Worm (Caenorhabditis elegans) whole organism, late embryonic: ENCODE data around the gene nhr-112.

Experiments
- C38D4.7 ChIP-seq: fragments of 200-800 bp; sonication (Bioruptor generic); optimal IDR thresholded peaks from 2 replicates; lab custom pipeline; 2018; ENCODE audit warnings: mild to moderate bottlenecking, missing genetic modification characterization, moderate library complexity, missing compliant biosample characterization
- F13H6.1 ChIP-seq: sonication (generic microtip); optimal IDR thresholded peaks from 2 replicates; lab custom pipeline; 2016; ENCODE audit warnings: missing genetic modification characterization, missing compliant biosample characterization
- T23F11.4 ChIP-seq: fragments of 200-800 bp; sonication (Bioruptor generic); optimal IDR thresholded peaks from 2 replicates; lab custom pipeline; 2018; ENCODE audit warnings: mild to moderate bottlenecking, missing genetic modification characterization, missing compliant biosample characterization
- ahr-1 ChIP-seq: sonication (generic microtip); optimal IDR thresholded peaks from 2 replicates; lab custom pipeline; 2016; ENCODE audit warnings: missing genetic modification characterization, missing compliant biosample characterization
- ama-1 ChIP-seq: fragments of 150-350 bp; optimal IDR thresholded peaks from 2 replicates; lab custom pipeline; 2014
- ceh-14 ChIP-seq: sonication (generic microtip); optimal IDR thresholded peaks from 2 replicates; lab custom pipeline; 2016; ENCODE audit warnings: missing genotype, missing genetic modification characterization, missing compliant biosample characterization
- ceh-19 ChIP-seq: fragments of 200-800 bp; sonication (Bioruptor generic); optimal IDR thresholded peaks from 2 replicates; lab custom pipeline; 2018; ENCODE audit warnings: mild to moderate bottlenecking, missing genetic modification characterization, missing compliant biosample characterization
- ceh-22 ChIP-seq: sonication (generic microtip); optimal IDR thresholded peaks from 2 replicates; lab custom pipeline; 2017; ENCODE audit warnings: missing biosample characterization, missing genetic modification characterization
- ceh-31 ChIP-seq: sonication (generic microtip); optimal IDR thresholded peaks from 2 replicates; lab custom pipeline; 2016; ENCODE audit warnings: missing genetic modification characterization, missing compliant biosample characterization
- ceh-34 ChIP-seq: sonication (generic microtip); optimal IDR thresholded peaks from 2 replicates; lab custom pipeline; 2016; ENCODE audit warnings: mild to moderate bottlenecking, missing genetic modification characterization, missing compliant biosample characterization
- dmd-4 ChIP-seq: sonication (generic microtip); optimal IDR thresholded peaks from 2 replicates; lab custom pipeline; 2016; ENCODE audit warnings: borderline replicate concordance, missing genetic modification characterization, missing compliant biosample characterization
- elt-4 ChIP-seq: sonication (generic microtip); optimal IDR thresholded peaks from 2 replicates; lab custom pipeline; 2016; ENCODE audit warnings: missing genetic modification characterization, missing compliant biosample characterization
- fax-1 ChIP-seq: sonication (generic microtip); optimal IDR thresholded peaks from 2 replicates; lab custom pipeline; 2016; ENCODE audit warnings: missing genotype, missing genetic modification characterization, missing compliant biosample characterization
- fkh-10 ChIP-seq: fragments of 150-350 bp; optimal IDR thresholded peaks from 2 replicates; lab custom pipeline; 2014; ENCODE audit warnings: missing biosample characterization, missing genetic modification reagents, missing genetic modification characterization
- gmeb-2 ChIP-seq: sonication (generic microtip); optimal IDR thresholded peaks from 2 replicates; lab custom pipeline; 2016; ENCODE audit warnings: missing genetic modification characterization, inconsistent platforms, missing compliant biosample characterization
- lim-6 ChIP-seq: sonication (generic microtip); optimal IDR thresholded peaks from 2 replicates; lab custom pipeline; 2016; ENCODE audit warnings: missing genetic modification characterization, missing compliant biosample characterization
- madf-2 ChIP-seq: sonication (generic microtip); optimal IDR thresholded peaks from 2 replicates; lab custom pipeline; 2017; ENCODE audit warnings: missing genetic modification characterization, missing compliant biosample characterization
- nfya-1 ChIP-seq: sonication (generic microtip); optimal IDR thresholded peaks from 2 replicates; lab custom pipeline; 2017; ENCODE audit warnings: missing genetic modification characterization, mild to moderate bottlenecking, missing compliant biosample characterization, antibody characterized with exemption, moderate library complexity
- nhr-11 ChIP-seq: fragments of 150-350 bp; optimal IDR thresholded peaks from 2 replicates; lab custom pipeline; 2014; ENCODE audit warnings: missing biosample characterization, missing genetic modification characterization
- pag-3 ChIP-seq: sonication (generic microtip); optimal IDR thresholded peaks from 2 replicates; lab custom pipeline; 2016; ENCODE audit warnings: missing compliant biosample characterization, missing genetic modification characterization, borderline replicate concordance
- pat-9 ChIP-seq: fragments of 200-800 bp; sonication (Bioruptor generic); optimal IDR thresholded peaks from 2 replicates; lab custom pipeline; 2018; ENCODE audit warnings: mild to moderate bottlenecking, missing genetic modification characterization, moderate library complexity, missing compliant biosample characterization
- pha-2 ChIP-seq: sonication (generic microtip); optimal IDR thresholded peaks from 2 replicates; lab custom pipeline; 2017; ENCODE audit warnings: mild to moderate bottlenecking, missing genetic modification characterization, missing compliant biosample characterization
- pha-4 ChIP-seq: fragments of 150-350 bp; optimal IDR thresholded peaks from 2 replicates; lab custom pipeline; 2018; ENCODE audit warnings: missing biosample characterization, missing genetic modification reagents, missing genetic modification characterization
- pqm-1 ChIP-seq: sonication (generic microtip); optimal IDR thresholded peaks from 2 replicates; lab custom pipeline; 2016; ENCODE audit warnings: missing genetic modification characterization, missing compliant biosample characterization
- pros-1 ChIP-seq: fragments of 150-350 bp; optimal IDR thresholded peaks from 2 replicates; lab custom pipeline; 2014; ENCODE audit warnings: missing biosample characterization, missing genetic modification reagents, missing genetic modification characterization
- sox-2 ChIP-seq: fragments of 200-800 bp; sonication (Bioruptor generic); IDR thresholded peaks from 2 replicates; pipeline ENCODE4 v1.3.6; 2022; ENCODE audit warnings: missing genetic modification reagents, missing genetic modification characterization, missing compliant biosample characterization
- syd-9 ChIP-seq: sonication (generic microtip); optimal IDR thresholded peaks from 2 replicates; lab custom pipeline; 2016; ENCODE audit warnings: mild to moderate bottlenecking, missing genetic modification characterization, moderate library complexity, missing compliant biosample characterization
- unc-42 ChIP-seq: sonication (generic microtip); optimal IDR thresholded peaks from 2 replicates; lab custom pipeline; 2016; ENCODE audit warnings: missing genotype, missing genetic modification characterization, missing compliant biosample characterization
- unc-55 ChIP-seq: sonication (generic microtip); optimal IDR thresholded peaks from 2 replicates; lab custom pipeline; 2017; ENCODE audit warnings: missing biosample characterization, missing genetic modification reagents, missing genetic modification characterization
- ztf-16 ChIP-seq: sonication (generic microtip); optimal IDR thresholded peaks from 2 replicates; lab custom pipeline; 2017; ENCODE audit warnings: missing genetic modification characterization, missing compliant biosample characterization

nhr-112 gene

DNA sequence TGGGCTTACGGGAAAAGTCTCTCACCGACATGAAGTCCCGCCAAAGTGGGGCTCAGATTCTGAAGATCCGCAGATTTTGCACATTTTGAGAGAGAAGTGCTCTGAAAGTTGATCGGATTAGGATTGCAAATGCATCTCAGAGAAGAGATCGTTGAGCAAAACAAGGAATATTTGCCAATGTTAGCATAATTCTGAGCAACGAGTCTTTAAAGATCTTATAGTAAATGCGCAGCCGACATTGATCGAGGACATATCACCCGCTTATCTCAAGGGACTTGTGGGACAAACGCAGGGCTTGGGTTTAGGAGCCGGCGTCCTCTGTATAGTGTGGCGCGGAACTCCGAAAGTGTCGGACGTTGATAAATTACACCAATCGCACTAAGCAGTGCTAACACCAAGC is at the start of gene nhr-112:
Gene nhr-112, minus strand, starts transcription at position 101 of the 400 bp plus-strand sequence.
- TF ChIP-seq pag-3 (tag; lab: Kevin White, UChicago) (no peak), ceh-34 (tag; lab: Kevin White, UChicago) (no peak), unc-55 (GFP tag; lab: Kevin White, UChicago) (no peak), C38D4.7 (GFP tag; lab: Kevin White, UChicago) (no peak), ceh-19 (GFP tag; lab: Kevin White, UChicago) (no peak), sox-2 (GFP tag; lab: Robert Waterston, UW) (no peak), madf-2 (tag; lab: Kevin White, UChicago) (no peak), gmeb-2 (tag; lab: Kevin White, UChicago) (no peak), ahr-1 (no peak), unc-42 (tag; lab: Kevin White, UChicago) (no peak), T23F11.4 (GFP tag; lab: Kevin White, UChicago) (no peak), ama-1 (lab: Kevin White, UChicago) (no peak), pros-1 (tag; lab: Kevin White, UChicago) (no peak), ceh-22 (tag; lab: Kevin White, UChicago) (no peak), fkh-10 (GFP tag; lab: Kevin White, UChicago) (no peak), pha-4 (tag; lab: Kevin White, UChicago) (no peak), dmd-4 (tag; lab: Kevin White, UChicago) (no peak)

DNA sequence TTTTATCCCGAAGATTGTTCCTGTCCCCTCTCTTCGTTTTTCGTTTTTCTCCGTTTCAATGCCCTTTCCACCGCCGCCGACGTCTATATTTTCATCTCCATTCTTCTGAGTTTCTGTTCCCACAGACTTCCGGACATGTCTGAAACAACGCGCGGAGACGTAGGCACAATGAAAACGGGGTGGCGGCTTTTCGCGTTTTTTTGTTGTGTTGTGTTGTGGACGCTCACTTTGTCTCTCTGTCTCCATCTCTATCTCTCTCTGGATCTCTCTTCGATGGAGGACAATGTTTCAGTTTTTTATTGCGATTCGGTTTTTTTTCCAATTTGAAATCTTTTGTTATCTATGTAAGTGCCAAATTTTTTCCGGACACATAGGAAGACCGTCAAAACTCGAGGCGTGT is 36.3 kb upstream of the nhr-112 start:
- TF ChIP-seq elt-4 (tag; lab: Kevin White, UChicago) (no peak), ceh-34 (tag; lab: Kevin White, UChicago) (no peak)
- TF ChIP-seq, all 69 proteins: peak for 0

DNA sequence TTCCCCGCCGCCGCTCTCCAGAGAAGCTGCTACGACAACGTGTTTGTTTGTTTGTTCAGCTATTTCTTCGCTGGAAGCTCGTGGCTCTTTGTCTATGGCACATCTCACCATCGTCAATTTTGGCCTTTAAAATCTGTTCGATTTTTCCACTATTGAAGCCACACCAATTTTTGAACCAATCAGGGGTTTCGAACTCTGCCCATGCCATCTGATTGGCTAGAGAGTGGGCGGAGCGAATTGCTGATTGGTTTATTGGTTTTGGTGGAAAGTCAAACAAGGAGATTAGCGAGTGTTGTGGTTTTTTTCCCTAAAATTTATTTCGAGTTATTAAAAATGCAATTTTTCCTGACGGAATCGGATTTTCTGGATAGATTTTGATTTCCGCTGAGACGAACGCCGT is 32.5 kb upstream of the nhr-112 start:
- no peak for TF ChIP-seq syd-9 (tag; lab: Kevin White, UChicago)
- peak; percentile 71 for TF ChIP-seq nfya-1

DNA sequence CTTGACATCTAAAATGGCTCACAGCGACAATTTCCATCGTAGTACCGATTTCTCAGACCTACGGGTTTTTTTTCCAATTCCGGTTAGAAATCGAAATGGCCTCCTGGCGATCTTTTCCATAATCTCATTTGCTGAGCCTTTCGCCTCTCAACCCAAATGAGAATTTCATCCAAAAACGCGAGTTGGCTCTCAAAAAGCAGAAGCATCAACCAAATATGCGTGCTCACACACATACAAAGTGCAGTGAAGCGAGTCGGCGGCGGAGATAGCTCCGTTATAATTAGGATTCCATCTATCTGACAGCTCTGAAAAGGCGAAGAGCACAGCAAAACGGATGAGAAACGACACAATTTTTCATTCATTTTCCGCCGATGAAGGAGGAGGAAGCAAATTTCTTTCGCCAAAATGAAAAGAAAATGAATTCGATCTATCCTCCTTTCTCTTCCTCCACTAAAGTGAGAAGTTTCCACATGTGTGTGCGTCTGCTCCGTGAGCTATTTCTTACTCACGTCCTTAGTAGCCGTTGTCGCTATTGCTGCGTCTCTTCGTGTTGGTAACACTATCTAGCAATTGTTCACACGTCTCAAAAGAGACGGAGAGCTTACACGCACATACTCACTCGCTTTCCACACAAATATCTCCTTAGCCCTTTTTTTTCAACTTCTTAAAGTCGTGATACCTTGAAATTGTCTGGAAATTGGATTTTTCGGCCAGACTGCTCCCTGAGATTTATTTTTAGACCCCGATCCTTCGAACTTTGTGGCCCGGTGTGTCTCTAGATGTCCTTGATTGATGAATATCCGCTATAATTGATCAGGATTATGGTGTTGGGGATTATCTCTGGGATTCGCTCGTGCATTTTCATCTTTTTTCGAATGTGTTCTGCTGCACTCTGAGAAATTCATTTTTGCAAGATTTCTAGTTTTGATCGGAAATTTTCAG is 28.7 kb upstream of the nhr-112 start:
- TF ChIP-seq gmeb-2 (tag; lab: Kevin White, UChicago) (no peak), ceh-22 (tag; lab: Kevin White, UChicago) (no peak), ceh-14 (tag; lab: Kevin White, UChicago) (peak; percentile 61), unc-42 (tag; lab: Kevin White, UChicago) (peak; percentile 38), pat-9 (no peak), C38D4.7 (GFP tag; lab: Kevin White, UChicago) (no peak), nhr-11 (no peak), ceh-31 (tag; lab: Kevin White, UChicago) (peak; percentile 35), ztf-16 (tag; lab: Kevin White, UChicago) (no peak), F13H6.1 (tag; lab: Kevin White, UChicago) (no peak), pha-2 (tag; lab: Kevin White, UChicago) (no peak), fax-1 (tag; lab: Kevin White, UChicago) (no peak), lim-6 (tag; lab: Kevin White, UChicago) (no peak), pqm-1 (no peak)

DNA sequence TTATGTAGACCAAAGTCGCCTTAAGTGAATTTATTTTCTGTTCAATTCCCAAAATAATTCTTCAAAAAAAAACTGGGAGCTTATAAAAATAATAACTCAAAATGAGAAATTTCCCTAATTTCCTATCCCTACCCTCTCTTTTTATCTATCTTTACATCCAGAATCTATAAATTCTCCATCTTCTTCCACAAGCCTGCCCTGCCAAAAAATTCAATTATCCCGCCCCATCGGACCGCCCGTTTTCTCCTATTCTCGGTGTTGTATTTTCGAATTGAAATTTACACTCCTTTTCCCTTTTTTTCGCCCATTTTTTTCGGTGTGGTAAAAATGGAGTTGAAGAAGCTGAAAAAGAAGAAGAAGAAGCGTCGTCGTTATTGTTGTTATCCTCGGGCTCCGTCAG is 25.8 kb upstream of the nhr-112 start:
- peak; percentile 82 for TF ChIP-seq unc-42 (tag; lab: Kevin White, UChicago)
- TF ChIP-seq ceh-31 (tag; lab: Kevin White, UChicago) = peak; percentile 16
- no peak for TF ChIP-seq lim-6 (tag; lab: Kevin White, UChicago)
